Worm (Caenorhabditis elegans): ENCODE measurements around the gene R07B1.5.

ce11 chrX:9822606-9823264 is 40.6 kb upstream of the R07B1.5 start:
- no peak for TF ChIP-seq skn-1 (tag; optimal IDR thresholded peaks at IDR 0.05)
- TF ChIP-seq ceh-62 (tag; optimal IDR thresholded peaks at IDR 0.05) = no peak
- peak in 1 of 2 experiments; percentile 93 for TF ChIP-seq unc-62 (GFP tag; optimal IDR thresholded peaks at IDR 0.05 in 1 of 2)
- no peak for TF ChIP-seq unc-62 (tag; optimal IDR thresholded peaks at IDR 0.05)
- no peak for TF ChIP-seq unc-39 (tag; optimal IDR thresholded peaks at IDR 0.05)
- peak; percentile 20 for TF ChIP-seq nhr-11 (tag; optimal IDR thresholded peaks at IDR 0.05)
- TF ChIP-seq mdl-1 (tag; optimal IDR thresholded peaks at IDR 0.05) = peak in 1 of 2 experiments; percentile 76
- no peak for TF ChIP-seq fos-1 (tag; optimal IDR thresholded peaks at IDR 0.05)
- no peak for TF ChIP-seq Y105C5A.15 (GFP tag; IDR thresholded peaks at IDR 0.05)
- TF ChIP-seq lsy-2 (tag; optimal IDR thresholded peaks at IDR 0.05) = no peak
- no peak for TF ChIP-seq nhr-10 (tag; optimal IDR thresholded peaks at IDR 0.05)
